Fruit fly (Drosophila melanogaster): ENCODE results near the gene CG6149.

Gene CG6149

DNA sequence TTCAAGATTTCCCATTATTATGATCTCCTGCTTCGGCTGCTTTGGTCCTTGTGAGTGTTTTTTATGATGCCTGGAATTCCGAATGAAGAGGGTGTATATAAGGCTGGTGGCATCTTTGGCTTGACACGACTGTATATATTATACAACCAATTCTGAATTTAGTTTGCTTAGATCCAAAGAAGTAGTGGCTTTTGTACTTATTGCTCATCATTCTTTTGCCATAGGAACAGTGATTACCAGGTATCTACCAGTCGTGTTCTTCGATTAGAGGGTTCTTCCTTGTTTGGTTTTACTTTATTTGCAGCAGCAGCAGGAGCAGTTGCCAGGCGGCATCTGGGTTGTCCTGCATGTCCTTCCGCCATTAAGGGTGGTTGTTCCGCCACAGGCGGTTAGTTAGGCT lies 31.7 kb downstream of the CG6149 start:
- TF ChIP-seq EcR (GFP tag; optimal IDR thresholded peaks at IDR 0.05) (no peak), CG9948 (tag; optimal IDR thresholded peaks at IDR 0.05) (no peak), CG14655 (GFP tag; optimal IDR thresholded peaks at IDR 0.05) (no peak), CG4496 (GFP tag; IDR thresholded peaks at IDR 0.05) (no peak), Pif1B (GFP tag; optimal IDR thresholded peaks at IDR 0.05) (no peak), Pif1A (GFP tag; optimal IDR thresholded peaks at IDR 0.05) (no peak), gl (tag; optimal IDR thresholded peaks at IDR 0.05) (no peak), Snoo (tag; optimal IDR thresholded peaks at IDR 0.05) (peak; percentile 33), CG10348 (GFP tag; IDR thresholded peaks at IDR 0.05) (no peak), rn (GFP tag; IDR thresholded peaks at IDR 0.05) (no peak), CG15710 (tag; optimal IDR thresholded peaks at IDR 0.05) (peak; percentile 8), CG8301 (tag; optimal IDR thresholded peaks at IDR 0.05) (no peak), CG8159 (tag; optimal IDR thresholded peaks at IDR 0.05) (peak; percentile 35), CG32121 (GFP tag; IDR thresholded peaks at IDR 0.05) (no peak), CG34367 (tag; optimal IDR thresholded peaks at IDR 0.05) (peak; percentile 1), Ets98B (GFP tag; IDR thresholded peaks at IDR 0.05) (no peak)

dm6 chr3L:11402305-11402704 lies 33.0 kb downstream of the CG6149 start:
- TF ChIP-seq CG8159 (tag; optimal IDR thresholded peaks at IDR 0.05): peak; percentile 14
- TF ChIP-seq CG10348 (GFP tag; IDR thresholded peaks at IDR 0.05): no peak

DNA sequence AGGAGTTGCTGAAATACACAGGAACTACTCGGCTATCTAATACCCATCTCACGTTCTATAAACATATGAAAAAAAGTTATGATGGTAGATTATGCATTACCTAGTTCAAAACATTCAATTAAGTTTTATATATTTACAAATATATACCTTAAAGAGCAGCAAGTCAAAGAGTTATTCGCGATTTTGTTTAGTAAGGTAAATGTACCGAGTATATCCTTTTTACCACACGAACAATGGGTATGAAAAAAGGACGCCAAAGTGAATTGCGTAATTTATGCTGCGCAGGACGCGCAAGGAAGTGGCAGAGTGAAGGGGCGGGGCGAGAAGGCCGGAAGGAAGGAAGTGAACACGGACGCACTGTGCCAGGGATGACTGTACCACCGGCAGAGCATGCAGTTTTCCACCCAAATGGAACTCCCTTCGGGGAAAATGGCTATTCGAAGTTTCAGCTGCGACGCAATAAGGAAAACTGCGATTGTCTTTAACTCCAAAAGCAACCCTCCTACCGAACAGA lies 34.5 kb downstream of the CG6149 start:
- peak; percentile 19 for TF ChIP-seq CG8159 (tag; optimal IDR thresholded peaks at IDR 0.05)
- TF ChIP-seq CG12605 (GFP tag; IDR thresholded peaks at IDR 0.05): no peak

DNA sequence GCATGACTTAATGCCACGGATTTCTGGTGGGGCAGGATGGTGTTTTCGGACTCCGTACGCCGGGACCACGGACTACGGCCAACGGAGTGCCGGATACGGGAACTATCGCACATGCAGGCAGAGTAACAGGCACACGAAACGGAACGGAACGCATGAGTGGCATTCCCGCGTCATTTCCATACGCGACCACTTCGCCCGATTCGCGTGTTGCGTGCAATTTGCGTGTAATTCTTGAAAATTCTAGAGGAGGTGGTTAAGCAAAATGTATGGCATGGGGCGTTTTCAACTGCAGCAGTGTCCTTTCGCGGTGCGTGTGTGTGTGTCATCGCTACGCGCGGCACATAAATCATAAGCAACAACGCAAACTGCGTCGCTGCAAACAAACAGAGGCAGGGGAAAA lies 35.0 kb downstream of the CG6149 start:
- TF ChIP-seq CG4496 (GFP tag; IDR thresholded peaks at IDR 0.05) (0 out of 3 replicates have a peak, but pooled peaks have one; percentile 41), EcR (GFP tag; optimal IDR thresholded peaks at IDR 0.05) (no peak), Snoo (tag; optimal IDR thresholded peaks at IDR 0.05) (no peak), CG15710 (tag; optimal IDR thresholded peaks at IDR 0.05) (no peak)

DNA sequence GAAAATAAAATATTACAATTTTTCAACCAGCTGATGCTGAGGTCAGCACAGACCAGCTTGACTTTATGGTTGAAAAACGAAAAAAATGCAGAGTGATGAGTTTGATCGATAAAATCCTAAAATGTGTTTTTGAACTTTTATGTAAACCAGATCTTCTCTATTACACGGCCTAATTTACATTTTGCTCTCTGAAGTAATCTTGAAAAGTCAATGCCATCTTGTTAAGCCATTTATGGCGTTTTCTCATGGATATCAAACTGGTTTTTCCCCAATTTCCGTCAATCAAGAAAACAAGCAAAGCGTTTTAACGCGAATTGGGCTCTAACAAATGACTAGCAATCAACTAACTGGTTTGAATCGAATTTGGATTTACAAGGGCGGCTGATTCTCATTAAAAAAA lies 35.8 kb downstream of the CG6149 start:
- TF ChIP-seq rn (GFP tag; IDR thresholded peaks at IDR 0.05) (no peak), CG8301 (tag; optimal IDR thresholded peaks at IDR 0.05) (no peak), CG15710 (tag; optimal IDR thresholded peaks at IDR 0.05) (no peak), CG10348 (GFP tag; IDR thresholded peaks at IDR 0.05) (no peak), CG34367 (tag; optimal IDR thresholded peaks at IDR 0.05) (no peak), Pif1A (GFP tag; optimal IDR thresholded peaks at IDR 0.05) (no peak), CG8159 (tag; optimal IDR thresholded peaks at IDR 0.05) (no peak), CG17806 (tag; optimal IDR thresholded peaks at IDR 0.05) (no peak), Pif1B (GFP tag; optimal IDR thresholded peaks at IDR 0.05) (no peak), fd96Ca (GFP tag; IDR thresholded peaks at IDR 0.05) (no peak)

DNA sequence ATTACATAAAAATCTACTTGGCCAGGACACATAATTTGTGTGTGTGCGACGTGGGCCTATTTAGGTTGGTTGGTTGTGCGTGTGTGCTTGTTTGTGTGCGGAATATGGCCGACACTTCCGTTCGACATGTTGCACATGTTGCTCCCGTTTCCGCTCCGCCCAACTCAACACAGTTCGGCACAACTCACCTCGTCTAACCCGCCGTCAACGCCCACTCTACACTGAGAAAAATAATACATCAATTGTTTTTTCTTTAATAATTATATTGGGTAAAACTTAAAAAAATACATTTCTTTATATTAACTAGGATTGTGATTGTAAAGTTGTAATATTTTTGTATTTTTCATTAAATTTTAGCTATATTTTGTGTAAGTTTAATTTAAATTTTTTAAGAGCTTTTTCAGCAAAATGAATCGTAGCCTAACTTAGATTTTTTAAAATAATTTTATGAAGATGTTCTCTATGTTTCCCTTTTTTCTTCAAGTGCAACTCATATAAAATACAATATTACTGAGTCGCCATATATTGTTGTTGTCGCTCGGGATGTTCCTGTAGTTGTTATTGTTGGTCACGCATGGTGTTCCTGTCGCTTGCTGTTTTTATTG lies 36.7 kb downstream of the CG6149 start:
- peak; percentile 52 for TF ChIP-seq CG8159 (tag; optimal IDR thresholded peaks at IDR 0.05)
- peak; percentile 43 for TF ChIP-seq CG15710 (tag; optimal IDR thresholded peaks at IDR 0.05)
- TF ChIP-seq CG17806 (tag; optimal IDR thresholded peaks at IDR 0.05): no peak
- peak; percentile 38 for TF ChIP-seq CG9948 (tag; optimal IDR thresholded peaks at IDR 0.05)
- TF ChIP-seq CG14655 (GFP tag; optimal IDR thresholded peaks at IDR 0.05): peak; percentile 24

DNA sequence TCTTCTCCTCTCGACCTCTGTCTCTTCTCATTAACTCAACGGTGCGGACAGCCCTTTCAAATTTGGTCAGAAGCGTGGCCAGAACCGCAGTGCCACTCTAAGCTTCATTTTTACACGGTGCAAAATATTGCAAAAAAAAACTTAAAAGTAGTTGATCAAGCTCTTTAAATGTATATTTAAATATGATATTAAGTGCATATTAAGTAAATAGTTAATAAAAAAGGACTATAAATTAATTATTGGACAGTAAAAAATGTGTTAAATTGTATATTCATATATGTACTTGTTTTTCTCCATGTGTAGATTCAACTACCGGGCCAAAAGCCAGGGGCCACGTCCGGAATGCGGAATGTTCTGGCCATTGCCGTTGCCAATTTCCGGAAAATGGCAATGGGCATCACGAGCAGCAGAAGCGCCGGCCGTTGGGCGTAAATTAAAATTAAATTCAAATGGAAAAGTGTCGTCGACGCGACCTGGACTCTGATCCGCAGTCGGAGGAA lies 38.1 kb downstream of the CG6149 start, which contains the start of gene CG44362:
Gene CG44362 (plus strand): TSS at position 450 of the 500 bp plus-strand sequence.
- TF ChIP-seq D1 (tag; optimal IDR thresholded peaks at IDR 0.05) (no peak), CG8301 (tag; optimal IDR thresholded peaks at IDR 0.05) (no peak), CG10348 (GFP tag; IDR thresholded peaks at IDR 0.05) (no peak), EcR (GFP tag; optimal IDR thresholded peaks at IDR 0.05) (no peak), Pif1B (GFP tag; optimal IDR thresholded peaks at IDR 0.05) (no peak), CG14655 (GFP tag; optimal IDR thresholded peaks at IDR 0.05) (peak; percentile 5), rn (GFP tag; IDR thresholded peaks at IDR 0.05) (no peak), CG4496 (GFP tag; IDR thresholded peaks at IDR 0.05) (no peak), Pif1A (GFP tag; optimal IDR thresholded peaks at IDR 0.05) (no peak)

- no peak for TF ChIP-seq CG12605 (GFP tag; IDR thresholded peaks at IDR 0.05)
- no peak for TF ChIP-seq Pif1B (GFP tag; optimal IDR thresholded peaks at IDR 0.05)
- TF ChIP-seq CG15710 (tag; optimal IDR thresholded peaks at IDR 0.05): no peak
- TF ChIP-seq Pif1A (GFP tag; optimal IDR thresholded peaks at IDR 0.05): no peak
- TF ChIP-seq Ets98B (GFP tag; IDR thresholded peaks at IDR 0.05): no peak
- TF ChIP-seq EcR (GFP tag; optimal IDR thresholded peaks at IDR 0.05): no peak
- no peak for TF ChIP-seq CG34367 (tag; optimal IDR thresholded peaks at IDR 0.05)
- no peak for TF ChIP-seq fd96Ca (GFP tag; IDR thresholded peaks at IDR 0.05)
- no peak for TF ChIP-seq CG4496 (GFP tag; IDR thresholded peaks at IDR 0.05)
- TF ChIP-seq CG8301 (tag; optimal IDR thresholded peaks at IDR 0.05): no peak
- no peak for TF ChIP-seq CG9948 (tag; optimal IDR thresholded peaks at IDR 0.05)
- TF ChIP-seq CG32121 (GFP tag; IDR thresholded peaks at IDR 0.05): no peak
- TF ChIP-seq CG8159 (tag; optimal IDR thresholded peaks at IDR 0.05): no peak
- TF ChIP-seq CG17806 (tag; optimal IDR thresholded peaks at IDR 0.05): no peak
- TF ChIP-seq rn (GFP tag; IDR thresholded peaks at IDR 0.05): no peak
- TF ChIP-seq gl (tag; optimal IDR thresholded peaks at IDR 0.05): no peak
- TF ChIP-seq D1 (tag; optimal IDR thresholded peaks at IDR 0.05): no peak
- no peak for TF ChIP-seq CG10348 (GFP tag; IDR thresholded peaks at IDR 0.05)
- TF ChIP-seq CG14655 (GFP tag; optimal IDR thresholded peaks at IDR 0.05): no peak
Observed at dm6 chr3L:11394390-11394789, 40.9 kb downstream of the CG6149 start, which contains the start of gene CG11726. CG11726 (plus strand) TSS chr3L:11394690.

Data from whole organism, pupa.